Fruit fly (Drosophila melanogaster) whole organism, prepupa: ENCODE data around the gene CG17996.

Experiments used
- Blimp-1 ChIP-seq: fragments of 200-800 bp; sonication (Bioruptor generic); optimal IDR thresholded peaks from 3 replicates; lab custom pipeline; 2017; ENCODE audit warnings: missing biosample characterization, missing genetic modification characterization, mild to moderate bottlenecking, moderate library complexity, missing genetic modification reagents
- CG10631 ChIP-seq: fragments of 200-800 bp; sonication (Bioruptor generic); optimal IDR thresholded peaks from 2 replicates; lab custom pipeline; 2016; ENCODE audit warnings: missing biosample characterization, missing genetic modification characterization
- CG11762 ChIP-seq: fragments of 200-800 bp; sonication (Bioruptor generic); optimal IDR thresholded peaks from 3 replicates; lab custom pipeline; 2016; ENCODE audit warnings: missing biosample characterization, missing genetic modification characterization; ENCODE audit not compliant: insufficient read depth
- CG15336 ChIP-seq: fragments of 200-800 bp; sonication (Bioruptor generic); IDR thresholded peaks from 2 replicates; pipeline ENCODE4 v1.3.6; 2022; ENCODE audit warnings: missing biosample characterization, missing genetic modification characterization
- CG1621 ChIP-seq: fragments of 200-800 bp; sonication (Bioruptor generic); optimal IDR thresholded peaks from 3 replicates; lab custom pipeline; 2018; ENCODE audit warnings: missing biosample characterization, mild to moderate bottlenecking, missing genetic modification characterization
- CG16779 ChIP-seq: fragments of 200-800 bp; sonication (Bioruptor generic); optimal IDR thresholded peaks from 3 replicates; lab custom pipeline; 2017; ENCODE audit warnings: missing biosample characterization, mild to moderate bottlenecking, missing genetic modification characterization
- CG31627 ChIP-seq: fragments of 200-800 bp; sonication (Bioruptor generic); optimal IDR thresholded peaks from 3 replicates; lab custom pipeline; 2016; ENCODE audit warnings: missing biosample characterization, missing genetic modification characterization
- CG32006 ChIP-seq: fragments of 200-800 bp; sonication (Bioruptor generic); optimal IDR thresholded peaks from 3 replicates; lab custom pipeline; 2017; ENCODE audit warnings: missing biosample characterization, mild to moderate bottlenecking, missing genetic modification characterization
- CG34406 ChIP-seq: fragments of 200-800 bp; sonication (Bioruptor generic); optimal IDR thresholded peaks from 3 replicates; lab custom pipeline; 2016; ENCODE audit warnings: missing biosample characterization, missing genetic modification characterization
- CG3919 ChIP-seq: fragments of 200-800 bp; sonication (Bioruptor generic); optimal IDR thresholded peaks from 3 replicates; lab custom pipeline; 2016; ENCODE audit warnings: missing biosample characterization, missing genetic modification characterization
- CG6163 ChIP-seq: fragments of 200-800 bp; sonication (Bioruptor generic); IDR thresholded peaks from 3 replicates; pipeline ENCODE4 v1.3.6; 2022; ENCODE audit warnings: missing biosample characterization, missing genetic modification characterization
- CG6854 ChIP-seq: fragments of 200-800 bp; sonication (Bioruptor generic); optimal IDR thresholded peaks from 2 replicates; lab custom pipeline; 2017; ENCODE audit warnings: missing biosample characterization, mild to moderate bottlenecking, missing genetic modification characterization
- CG8119 ChIP-seq: fragments of 200-800 bp; sonication (Bioruptor generic); IDR thresholded peaks from 3 replicates; pipeline ENCODE4 v1.3.6; 2022; ENCODE audit warnings: missing biosample characterization, missing genetic modification characterization
- CG8632 ChIP-seq: fragments of 200-800 bp; sonication (Bioruptor generic); optimal IDR thresholded peaks from 3 replicates; lab custom pipeline; 2016; ENCODE audit warnings: missing biosample characterization, missing genetic modification characterization
- Eip75B ChIP-seq: fragments of 200-800 bp; sonication (Bioruptor generic); optimal IDR thresholded peaks from 3 replicates; lab custom pipeline; 2016; ENCODE audit warnings: missing biosample characterization, missing genetic modification characterization
- Eip78C ChIP-seq: fragments of 200-800 bp; sonication (Bioruptor generic); peaks from one replicate; lab custom pipeline; 2016; ENCODE audit warnings: missing biosample characterization, missing genetic modification characterization
- Eip93F ChIP-seq: fragments of 200-800 bp; sonication (Bioruptor generic); optimal IDR thresholded peaks from 2 replicates; lab custom pipeline; 2016; ENCODE audit warnings: missing biosample characterization, mild to moderate bottlenecking, missing genetic modification characterization
- Ets21C ChIP-seq: fragments of 200-800 bp; sonication (Bioruptor generic); optimal IDR thresholded peaks from 3 replicates; lab custom pipeline; 2016; ENCODE audit warnings: missing biosample characterization, missing genetic modification characterization
- Ets96B ChIP-seq: fragments of 200-800 bp; optimal IDR thresholded peaks from 2 replicates; lab custom pipeline; 2019; ENCODE audit warnings: missing biosample characterization, mild to moderate bottlenecking, missing genetic modification characterization, moderate library complexity
- Hr38 ChIP-seq: sonication (Bioruptor generic); optimal IDR thresholded peaks from 2 replicates; lab custom pipeline; 2016; ENCODE audit warnings: missing biosample characterization, missing genetic modification characterization
- Hr39 ChIP-seq: fragments of 200-800 bp; sonication (Bioruptor generic); optimal IDR thresholded peaks from 2 replicates; lab custom pipeline; 2016; ENCODE audit warnings: missing biosample characterization, missing genetic modification characterization
- Met ChIP-seq: fragments of 200-800 bp; sonication (Bioruptor generic); optimal IDR thresholded peaks from 3 replicates; lab custom pipeline; 2016; ENCODE audit warnings: missing biosample characterization, missing genetic modification characterization
- OdsH ChIP-seq: fragments of 200-800 bp; sonication (Bioruptor generic); optimal IDR thresholded peaks from 3 replicates; lab custom pipeline; 2016; ENCODE audit warnings: missing biosample characterization, missing genetic modification characterization
- Smox ChIP-seq: fragments of 200-800 bp; sonication (Bioruptor generic); optimal IDR thresholded peaks from 3 replicates; lab custom pipeline; 2016; ENCODE audit warnings: missing biosample characterization, missing genetic modification characterization
- Sox14 ChIP-seq: fragments of 200-800 bp; sonication (Bioruptor generic); optimal IDR thresholded peaks from 3 replicates; lab custom pipeline; 2016; ENCODE audit warnings: missing biosample characterization, missing genetic modification characterization
- achi ChIP-seq: fragments of 200-800 bp; sonication (Bioruptor generic); optimal IDR thresholded peaks from 3 replicates; lab custom pipeline; 2016; ENCODE audit warnings: missing biosample characterization, missing genetic modification characterization
- dac ChIP-seq: fragments of 200-800 bp; sonication (Bioruptor generic); optimal IDR thresholded peaks from 2 replicates; lab custom pipeline; 2017; ENCODE audit warnings: missing biosample characterization, mild to moderate bottlenecking, missing genetic modification characterization
- fd59A ChIP-seq: fragments of 200-800 bp; sonication (Bioruptor generic); optimal IDR thresholded peaks from 2 replicates; lab custom pipeline; 2017; ENCODE audit warnings: missing biosample characterization, mild to moderate bottlenecking, missing genetic modification characterization, missing genetic modification reagents
- fkh ChIP-seq: fragments of 200-800 bp; sonication (Bioruptor generic); optimal IDR thresholded peaks from 3 replicates; lab custom pipeline; 2017; ENCODE audit warnings: missing biosample characterization, mild to moderate bottlenecking, missing genetic modification characterization, moderate library complexity
- lz ChIP-seq: fragments of 200-800 bp; sonication (Bioruptor generic); optimal IDR thresholded peaks from 3 replicates; lab custom pipeline; 2016; ENCODE audit warnings: missing biosample characterization, missing genetic modification characterization
- pdm3 ChIP-seq: fragments of 200-800 bp; sonication (Bioruptor generic); optimal IDR thresholded peaks from 3 replicates; lab custom pipeline; 2016; ENCODE audit warnings: missing biosample characterization, missing genetic modification characterization
- salr ChIP-seq, 2 experiments: fragments of 200-800 bp; sonication (Bioruptor generic); optimal IDR thresholded peaks; 3 replicates each; lab custom pipeline; 2016 to 2018; ENCODE audit warnings: missing biosample characterization in 2 of 2, missing genetic modification characterization in 2 of 2, mild to moderate bottlenecking in 1 of 2
- spab ChIP-seq: fragments of 200-800 bp; sonication (Bioruptor generic); optimal IDR thresholded peaks from 2 replicates; lab custom pipeline; 2017; ENCODE audit warnings: missing biosample characterization, mild to moderate bottlenecking, missing genetic modification characterization, missing genetic modification reagents
- ss ChIP-seq, 2 experiments: fragments of 200-800 bp; sonication (Bioruptor generic); optimal IDR thresholded peaks; 2 replicates in 1 of 2; 3 replicates in 1 of 2; lab custom pipeline; 2017 to 2018; ENCODE audit warnings: mild to moderate bottlenecking in 2 of 2, missing biosample characterization in 2 of 2, missing genetic modification characterization in 2 of 2, moderate library complexity in 1 of 2
- svp ChIP-seq: fragments of 200-800 bp; sonication (Bioruptor generic); peaks from one replicate; lab custom pipeline; 2016; ENCODE audit warnings: missing biosample characterization, missing genetic modification characterization
- topi ChIP-seq: fragments of 200-800 bp; sonication (Bioruptor generic); optimal IDR thresholded peaks from 3 replicates; lab custom pipeline; 2016; ENCODE audit warnings: missing biosample characterization, missing genetic modification characterization
- vri ChIP-seq: fragments of 200-800 bp; sonication (Bioruptor generic); optimal IDR thresholded peaks from 3 replicates; lab custom pipeline; 2016; ENCODE audit warnings: missing biosample characterization, mild to moderate bottlenecking, missing genetic modification characterization

CG17996 gene

dm6 chr2L:16715841-16716701 is 14.8 kb downstream of the CG17996 start, which contains the start of the genes Cyt-c-d and CG31808 (continued):
- TF ChIP-seq Blimp-1 (peak; percentile 85), lz (GFP tag; lab: Kevin White, UChicago) (peak; percentile 97), CG32006 (GFP tag; lab: Kevin White, UChicago) (peak; percentile 99), Eip75B (peak; percentile 96), CG6163 (peak; percentile 99), CG34406 (GFP tag; lab: Kevin White, UChicago) (peak; percentile 96), CG3919 (peak; percentile 99), Smox (GFP tag; lab: Kevin White, UChicago) (peak; percentile 96), CG8119 (peak; percentile 99), CG16779 (tag; lab: Kevin White, UChicago) (peak; percentile 95), ss (GFP tag; optimal IDR thresholded peaks at IDR 0.05; lab: Kevin White, UChicago) (peak; percentile 91), Hr39 (GFP tag; lab: Kevin White, UChicago) (peak; percentile 94), topi (GFP tag; lab: Kevin White, UChicago) (peak; percentile 97), CG6854 (GFP tag; lab: Kevin White, UChicago) (peak; percentile 93), OdsH (peak; percentile 98), dac (peak; percentile 99), Hr38 (GFP tag; lab: Kevin White, UChicago) (peak; percentile 42), achi (GFP tag; lab: Kevin White, UChicago) (peak; percentile 97), spab (GFP tag; lab: Kevin White, UChicago) (peak; percentile 94), CG8632 (peak; percentile 95), CG1621 (peak; percentile 92), Eip93F (GFP tag; lab: Kevin White, UChicago) (peak; percentile 88), Sox14 (GFP tag; lab: Kevin White, UChicago) (peak; percentile 97)
- TF ChIP-seq, all 60 proteins: peak for 60

dm6 chr2L:16715133-16715833 is 15.6 kb downstream of the CG17996 start:
- TF ChIP-seq CG11762, result no peak
- no peak for TF ChIP-seq svp (GFP tag; lab: Kevin White, UChicago)
- TF ChIP-seq CG15336, result no peak
- TF ChIP-seq fd59A, result no peak
- no peak for TF ChIP-seq OdsH
- no peak for TF ChIP-seq Met (GFP tag; lab: Kevin White, UChicago)
- TF ChIP-seq achi (GFP tag; lab: Kevin White, UChicago), result no peak
- no peak for TF ChIP-seq topi (GFP tag; lab: Kevin White, UChicago)
- TF ChIP-seq pdm3 (GFP tag; lab: Kevin White, UChicago), result no peak
- no peak for TF ChIP-seq Sox14 (GFP tag; lab: Kevin White, UChicago)
- no peak for TF ChIP-seq ss (GFP tag; optimal IDR thresholded peaks at IDR 0.05; lab: Kevin White, UChicago)
- no peak for TF ChIP-seq salr (GFP tag; optimal IDR thresholded peaks at IDR 0.05; lab: Kevin White, UChicago)
- TF ChIP-seq Ets21C (GFP tag; lab: Kevin White, UChicago), result no peak
- no peak for TF ChIP-seq CG10631 (GFP tag; lab: Kevin White, UChicago)
- no peak for TF ChIP-seq Eip78C (GFP tag; lab: Kevin White, UChicago)
- no peak for TF ChIP-seq vri (GFP tag; lab: Kevin White, UChicago)
- no peak for TF ChIP-seq Ets96B (tag; lab: Kevin White, UChicago)
- no peak for TF ChIP-seq CG31627
- TF ChIP-seq Hr38 (GFP tag; lab: Kevin White, UChicago), result no peak

dm6 chr2L:16713929-16714328 is 16.9 kb downstream of the CG17996 start:
- no peak for TF ChIP-seq Smox (GFP tag; lab: Kevin White, UChicago)
- peak; percentile 51 for TF ChIP-seq fkh (GFP tag; lab: Kevin White, UChicago)
